Fruit fly (Drosophila melanogaster) whole organism, embryonic: ENCODE results near the gene CG6409.

Experiments used
- Ada2b ChIP-seq: fragments of 200-800 bp; sonication (Bioruptor generic); IDR thresholded peaks from 2 replicates; pipeline ENCODE4 v1.3.6; 2022; ENCODE audit warnings: missing biosample characterization, missing genetic modification characterization
- Adf1 ChIP-seq: fragments of 200-800 bp; sonication (Bioruptor generic); IDR thresholded peaks from 2 replicates; pipeline ENCODE4 v1.3.6; 2022; ENCODE audit warnings: missing biosample characterization, missing genetic modification characterization
- Awh ChIP-seq: fragments of 200-800 bp; sonication (Bioruptor generic); IDR thresholded peaks from 2 replicates; pipeline ENCODE4, ENCODE4 v1.3.6; 2022; ENCODE audit warnings: missing biosample characterization, missing genetic modification characterization
- Bteb2 ChIP-seq: fragments of 200-800 bp; sonication (Bioruptor generic); optimal IDR thresholded peaks from 2 replicates; lab custom pipeline; 2016; ENCODE audit warnings: missing biosample characterization, missing genetic modification characterization
- CG11093 ChIP-seq: fragments of 200-800 bp; sonication (Bioruptor generic); IDR thresholded peaks from 3 replicates; pipeline ENCODE4 v1.3.6; 2022; ENCODE audit warnings: missing biosample characterization, missing genetic modification characterization
- CG13775 ChIP-seq: fragments of 200-800 bp; sonication (Bioruptor generic); optimal IDR thresholded peaks from 3 replicates; lab custom pipeline; 2017; ENCODE audit warnings: missing biosample characterization, mild to moderate bottlenecking, missing genetic modification characterization
- CG14050 ChIP-seq: fragments of 200-800 bp; sonication (Bioruptor generic); IDR thresholded peaks from 3 replicates; pipeline ENCODE4 v1.3.6; 2022; ENCODE audit warnings: missing biosample characterization, missing genetic modification characterization
- CG14667 ChIP-seq: fragments of 200-800 bp; sonication (Bioruptor generic); IDR thresholded peaks from 2 replicates; pipeline ENCODE4 v1.3.6; 2022; ENCODE audit warnings: missing biosample characterization, missing genetic modification characterization
- CG16779 ChIP-seq: fragments of 200-800 bp; sonication (Bioruptor generic); IDR thresholded peaks from 2 replicates; pipeline ENCODE4 v1.3.6; 2022; ENCODE audit warnings: missing biosample characterization, missing genetic modification characterization
- CG16813 ChIP-seq: fragments of 200-800 bp; sonication (Bioruptor generic); IDR thresholded peaks from 3 replicates; pipeline ENCODE4 v1.3.6; 2022; ENCODE audit warnings: missing biosample characterization, missing genetic modification characterization; ENCODE audit not compliant: partially characterized antibody
- CG17612 ChIP-seq: fragments of 200-800 bp; sonication (Bioruptor generic); IDR thresholded peaks from 2 replicates; pipeline ENCODE4 v1.3.6; 2022; ENCODE audit warnings: missing biosample characterization, missing genetic modification characterization
- CG18764 ChIP-seq: fragments of 200-800 bp; sonication (Bioruptor generic); optimal IDR thresholded peaks from 3 replicates; lab custom pipeline; 2016; ENCODE audit warnings: missing biosample characterization, missing genetic modification characterization
- CG31388 ChIP-seq: fragments of 200-800 bp; sonication (Bioruptor generic); optimal IDR thresholded peaks from 2 replicates; lab custom pipeline; 2016; ENCODE audit warnings: missing biosample characterization, missing genetic modification characterization
- CG4282 ChIP-seq: fragments of 200-800 bp; sonication (Bioruptor generic); optimal IDR thresholded peaks from 2 replicates; lab custom pipeline; 2016; ENCODE audit warnings: missing biosample characterization, missing genetic modification characterization
- CG4360 ChIP-seq: fragments of 200-800 bp; sonication (Bioruptor generic); IDR thresholded peaks from 2 replicates; pipeline ENCODE4 v1.3.6; 2022; ENCODE audit warnings: missing biosample characterization, missing genetic modification characterization
- CG6254 ChIP-seq: fragments of 200-800 bp; sonication (Bioruptor generic); optimal IDR thresholded peaks from 3 replicates; lab custom pipeline; 2017; ENCODE audit warnings: mild to moderate bottlenecking, missing biosample characterization, missing genetic modification reagents, missing genetic modification characterization
- CG6654 ChIP-seq: fragments of 200-800 bp; sonication (Bioruptor generic); optimal IDR thresholded peaks from 2 replicates; lab custom pipeline; 2017; ENCODE audit warnings: missing biosample characterization, mild to moderate bottlenecking, missing genetic modification characterization
- CG7928 ChIP-seq: fragments of 200-800 bp; sonication (Bioruptor generic); optimal IDR thresholded peaks from 2 replicates; lab custom pipeline; 2017; ENCODE audit warnings: missing biosample characterization, mild to moderate bottlenecking, missing genetic modification characterization
- CG8281 ChIP-seq: fragments of 200-800 bp; sonication (Bioruptor generic); optimal IDR thresholded peaks from 2 replicates; lab custom pipeline; 2018; ENCODE audit warnings: missing biosample characterization, mild to moderate bottlenecking, missing genetic modification characterization, moderate library complexity
- Camta ChIP-seq: fragments of 200-800 bp; sonication (Bioruptor generic); optimal IDR thresholded peaks from 2 replicates; lab custom pipeline; 2016; ENCODE audit warnings: missing biosample characterization, missing genetic modification characterization
- CrebB ChIP-seq: fragments of 200-800 bp; sonication (Bioruptor generic); optimal IDR thresholded peaks from 3 replicates; lab custom pipeline; 2018; ENCODE audit warnings: missing biosample characterization, mild to moderate bottlenecking, missing genetic modification characterization
- D ChIP-seq, 2 experiments: fragments of 200-800 bp in 1 of 2; fragments of >200 bp in 1 of 2; sonication (Bioruptor generic) in 1 of 2; optimal IDR thresholded peaks; 2 replicates in 1 of 2; 3 replicates in 1 of 2; lab custom pipeline; 2017; ENCODE audit warnings: mild to moderate bottlenecking in 1 of 2, missing biosample characterization in 1 of 2, missing genetic modification characterization in 1 of 2, missing genetic modification reagents in 1 of 2
- D19A ChIP-seq: fragments of 200-800 bp; optimal IDR thresholded peaks from 3 replicates; lab custom pipeline; 2019; ENCODE audit warnings: missing biosample characterization, mild to moderate bottlenecking, missing genetic modification characterization, moderate library complexity
- D19B ChIP-seq: fragments of 200-800 bp; sonication (Bioruptor generic); optimal IDR thresholded peaks from 2 replicates; lab custom pipeline; 2017; ENCODE audit warnings: missing biosample characterization, mild to moderate bottlenecking, missing genetic modification characterization
- Dek ChIP-seq: fragments of 200-800 bp; sonication (Bioruptor generic); optimal IDR thresholded peaks from 3 replicates; lab custom pipeline; 2019; ENCODE audit warnings: missing biosample characterization, mild to moderate bottlenecking, missing genetic modification characterization, moderate library complexity
- HLH3B ChIP-seq: fragments of 200-800 bp; sonication (Bioruptor generic); IDR thresholded peaks from 2 replicates; pipeline ENCODE4 v1.3.6; 2022; ENCODE audit warnings: missing biosample characterization, missing genetic modification characterization
- Mad ChIP-seq: fragments of 200-800 bp; sonication (Bioruptor generic); optimal IDR thresholded peaks from 2 replicates; lab custom pipeline; 2016; ENCODE audit warnings: missing biosample characterization, missing genetic modification characterization
- Meics ChIP-seq: fragments of 200-800 bp; sonication (Bioruptor generic); optimal IDR thresholded peaks from 2 replicates; lab custom pipeline; 2017; ENCODE audit warnings: missing biosample characterization, mild to moderate bottlenecking, missing genetic modification characterization
- NC2β ChIP-seq: fragments of 200-800 bp; sonication (Bioruptor generic); optimal IDR thresholded peaks from 2 replicates; lab custom pipeline; 2016; ENCODE audit warnings: missing biosample characterization, missing genetic modification characterization
- PHDP ChIP-seq: fragments of 200-800 bp; sonication (Bioruptor generic); optimal IDR thresholded peaks from 3 replicates; lab custom pipeline; 2018; ENCODE audit warnings: missing biosample characterization, mild to moderate bottlenecking, missing genetic modification characterization, moderate library complexity
- Pdp1 ChIP-seq, 2 experiments: fragments of 200-800 bp; sonication (Bioruptor generic); optimal IDR thresholded peaks; 3 replicates each; lab custom pipeline; 2016; ENCODE audit warnings: missing biosample characterization in 2 of 2, missing genetic modification characterization in 2 of 2, mild to moderate bottlenecking in 1 of 2, moderate library complexity in 1 of 2
- Rx ChIP-seq: fragments of 200-800 bp; sonication (Bioruptor generic); IDR thresholded peaks from 2 replicates; pipeline ENCODE4 v1.3.6; 2022; ENCODE audit warnings: missing biosample characterization, missing genetic modification characterization
- bsh ChIP-seq, 2 experiments: fragments of 200-800 bp; sonication (Bioruptor generic); optimal IDR thresholded peaks; 2 replicates each; lab custom pipeline; 2017 to 2018; ENCODE audit warnings: mild to moderate bottlenecking in 2 of 2, missing biosample characterization in 2 of 2, missing genetic modification characterization in 2 of 2, moderate library complexity in 1 of 2
- cad ChIP-seq: fragments of >200 bp; optimal IDR thresholded peaks from 2 replicates; lab custom pipeline; 2017; ENCODE audit warnings: missing biosample characterization, missing genetic modification characterization
- chinmo ChIP-seq: fragments of 200-800 bp; sonication (Bioruptor generic); IDR thresholded peaks from 4 replicates; pipeline ENCODE4 v1.3.6; 2022; ENCODE audit warnings: missing biosample characterization, missing genetic modification characterization; ENCODE audit not compliant: partially characterized antibody
- chm ChIP-seq: fragments of 200-800 bp; sonication (Bioruptor generic); IDR thresholded peaks from 2 replicates; pipeline ENCODE4 v1.3.6; 2022; ENCODE audit warnings: missing biosample characterization, missing genetic modification characterization
- dpn ChIP-seq, 2 experiments: fragments of 200-800 bp; sonication (Bioruptor generic); optimal IDR thresholded peaks; 3 replicates each; lab custom pipeline; 2016; ENCODE audit warnings: missing biosample characterization in 2 of 2, missing genetic modification characterization in 2 of 2
- ftz-f1 ChIP-seq: fragments of 200-800 bp; sonication (Bioruptor generic); optimal IDR thresholded peaks from 2 replicates; lab custom pipeline; 2016; ENCODE audit warnings: missing biosample characterization, missing genetic modification characterization
- gcm ChIP-seq: fragments of 200-800 bp; sonication (Bioruptor generic); optimal IDR thresholded peaks from 2 replicates; lab custom pipeline; 2019; ENCODE audit warnings: missing biosample characterization, mild to moderate bottlenecking, missing genetic modification characterization, moderate library complexity
- inv ChIP-seq: fragments of 200-800 bp; sonication (Bioruptor generic); IDR thresholded peaks from 2 replicates; pipeline ENCODE4 v1.3.6; 2022; ENCODE audit warnings: missing biosample characterization, missing genetic modification characterization; ENCODE audit not compliant: partially characterized antibody
- ken ChIP-seq: fragments of 200-800 bp; sonication (Bioruptor generic); IDR thresholded peaks from 3 replicates; pipeline ENCODE4 v1.3.6; 2022; ENCODE audit warnings: missing biosample characterization, missing genetic modification characterization
- lov ChIP-seq, 2 experiments: fragments of 200-800 bp in 1 of 2; fragments of >200 bp in 1 of 2; sonication (Bioruptor generic) in 1 of 2; IDR thresholded peaks in 1 of 2; optimal IDR thresholded peaks in 1 of 2; 2 replicates in 1 of 2; 3 replicates in 1 of 2; pipeline versions ENCODE4 v1.3.6 to Lab custom; 2017 to 2022; ENCODE audit warnings: missing biosample characterization in 1 of 2, missing genetic modification characterization in 1 of 2
- pfk ChIP-seq: fragments of 200-800 bp; sonication (Bioruptor generic); optimal IDR thresholded peaks from 2 replicates; lab custom pipeline; 2018; ENCODE audit warnings: missing biosample characterization, mild to moderate bottlenecking, missing genetic modification characterization, moderate library complexity
- ranshi ChIP-seq: fragments of 200-800 bp; sonication (Bioruptor generic); IDR thresholded peaks from 2 replicates; pipeline ENCODE4 v1.3.6; 2022; ENCODE audit warnings: missing biosample characterization, missing genetic modification characterization
- sens ChIP-seq: fragments of 200-800 bp; sonication (Bioruptor generic); peaks from one replicate; lab custom pipeline; 2016; ENCODE audit warnings: missing biosample characterization, missing genetic modification characterization
- shn ChIP-seq: fragments of 200-800 bp; sonication (Bioruptor generic); optimal IDR thresholded peaks from 3 replicates; lab custom pipeline; 2016; ENCODE audit warnings: missing biosample characterization, missing genetic modification characterization
- tgo ChIP-seq: fragments of 200-800 bp; sonication (Bioruptor generic); IDR thresholded peaks from 3 replicates; pipeline ENCODE4 v1.3.6; 2022; ENCODE audit warnings: missing biosample characterization, missing genetic modification characterization
- toy ChIP-seq: fragments of 200-800 bp; sonication (Bioruptor generic); IDR thresholded peaks from 2 replicates; pipeline ENCODE4 v1.3.6; 2022; ENCODE audit warnings: missing biosample characterization, missing genetic modification characterization
- unpg ChIP-seq: fragments of 200-800 bp; sonication (Bioruptor generic); optimal IDR thresholded peaks from 3 replicates; lab custom pipeline; 2018; ENCODE audit warnings: missing biosample characterization, mild to moderate bottlenecking, missing genetic modification characterization, moderate library complexity
- zf30C ChIP-seq: fragments of 200-800 bp; sonication (Bioruptor generic); optimal IDR thresholded peaks from 3 replicates; lab custom pipeline; 2018; ENCODE audit warnings: missing biosample characterization, mild to moderate bottlenecking, missing genetic modification characterization

The CG6409 gene

DNA sequence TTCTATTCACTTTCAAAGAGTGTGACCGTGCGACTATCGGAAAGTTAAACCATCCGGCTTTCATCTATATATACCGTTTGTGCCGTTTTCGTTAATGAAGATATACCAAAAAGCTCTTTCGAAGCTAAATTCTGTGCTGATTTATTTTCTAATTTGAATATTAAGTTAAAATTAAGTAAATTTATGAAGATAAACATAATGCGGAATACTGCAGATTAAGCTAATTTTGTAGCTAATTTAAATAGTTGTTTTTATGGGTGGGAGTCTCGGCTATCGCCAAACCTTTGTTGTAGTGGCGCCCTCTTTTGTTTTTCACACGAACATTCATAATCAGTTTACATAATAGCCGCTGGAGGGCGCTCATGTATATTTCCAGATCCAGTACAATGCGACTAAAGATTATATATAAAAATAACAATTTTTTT, 16.9 kb upstream of the CG6409 start, which contains the start of gene Aps (continued):
- no peak for TF ChIP-seq CG7928 (GFP tag; lab: Kevin White, UChicago)
- no peak for TF ChIP-seq Awh (GFP tag; lab: Robert Waterston, UW)
- no peak for TF ChIP-seq gcm
- no peak for TF ChIP-seq chinmo (GFP tag; lab: Robert Waterston, UW)
- TF ChIP-seq Adf1 = no peak
- TF ChIP-seq CG14667 = peak; percentile 50
- TF ChIP-seq CG18764 (GFP tag; lab: Kevin White, UChicago) = no peak
- TF ChIP-seq Mad = peak; percentile 17
- no peak for TF ChIP-seq chm (GFP tag; lab: Robert Waterston, UW)
- TF ChIP-seq CG6254 (GFP tag; lab: Kevin White, UChicago) = no peak
- TF ChIP-seq unpg = peak; percentile 31
- TF ChIP-seq CG16813 (GFP tag; lab: Robert Waterston, UW) = no peak
- peak; percentile 45; the same call in 1 of the 2 replicates for TF ChIP-seq HLH3B
- TF ChIP-seq D (optimal IDR thresholded peaks at IDR 0.05; lab: Kevin White, UChicago) = no peak
- TF ChIP-seq D (GFP tag; optimal IDR thresholded peaks at IDR 0.05; lab: Kevin White, UChicago) = peak; percentile 18
- TF ChIP-seq cad (GFP tag; lab: Kevin White, UChicago) = no peak
- no peak for TF ChIP-seq ftz-f1 (GFP tag; lab: Kevin White, UChicago)
- TF ChIP-seq shn (GFP tag; lab: Kevin White, UChicago) = no peak
- no peak for TF ChIP-seq Ada2b (GFP tag; lab: Robert Waterston, UW)
- no peak for TF ChIP-seq CG31388 (GFP tag; lab: Kevin White, UChicago)
- TF ChIP-seq ken = no peak
- no peak for TF ChIP-seq D19A (tag; lab: Kevin White, UChicago)
- no peak for TF ChIP-seq CG8281
- no peak for TF ChIP-seq ranshi
- TF ChIP-seq CG4282 (GFP tag; lab: Kevin White, UChicago) = no peak
- TF ChIP-seq pfk = no peak
- TF ChIP-seq inv (GFP tag; lab: Robert Waterston, UW) = no peak
- TF ChIP-seq Rx (GFP tag; lab: Robert Waterston, UW) = peak; percentile 28; the same call in 1 of the 2 replicates
- peak; percentile 30 for TF ChIP-seq CG13775
- peak; percentile 22; the same call in 1 of the 3 replicates for TF ChIP-seq CG14050 (GFP tag; lab: Robert Waterston, UW)
- no peak for TF ChIP-seq Meics (GFP tag; lab: Kevin White, UChicago)
- TF ChIP-seq PHDP (tag; lab: Kevin White, UChicago) = peak; percentile 42
- peak in 1 of 2 experiments; percentile 67 for TF ChIP-seq dpn (GFP tag; optimal IDR thresholded peaks at IDR 0.05; lab: Kevin White, UChicago)
- TF ChIP-seq D19B (GFP tag; lab: Kevin White, UChicago) = no peak
- peak; percentile 12 for TF ChIP-seq NC2β (GFP tag; lab: Kevin White, UChicago)
- no peak for TF ChIP-seq lov (optimal IDR thresholded peaks at IDR 0.05; lab: Kevin White, UChicago)
- no peak for TF ChIP-seq lov (GFP tag; IDR thresholded peaks at IDR 0.05; lab: Robert Waterston, UW)
- TF ChIP-seq CG4360 (GFP tag; lab: Robert Waterston, UW) = no peak
- no peak for TF ChIP-seq zf30C (GFP tag; lab: Kevin White, UChicago)
- TF ChIP-seq Camta (GFP tag; lab: Kevin White, UChicago) = peak; percentile 24
- no peak for TF ChIP-seq CG6654 (GFP tag; lab: Kevin White, UChicago)
- no peak for TF ChIP-seq Dek (tag; lab: Kevin White, UChicago)
- TF ChIP-seq tgo = peak; percentile 52
- no peak for TF ChIP-seq Bteb2
- no peak for TF ChIP-seq CrebB (tag; lab: Kevin White, UChicago)
- peak; percentile 47 to 65 for TF ChIP-seq Pdp1 (GFP tag; optimal IDR thresholded peaks at IDR 0.05; lab: Kevin White, UChicago)
- TF ChIP-seq sens (GFP tag; lab: Kevin White, UChicago) = peak; percentile 17
- no peak for TF ChIP-seq toy (GFP tag; lab: Robert Waterston, UW)
- TF ChIP-seq CG11093 (GFP tag; lab: Robert Waterston, UW) = no peak
- TF ChIP-seq CG16779 (GFP tag; lab: Robert Waterston, UW) = no peak
- peak in 1 of 2 experiments; percentile 21 for TF ChIP-seq bsh (GFP tag; optimal IDR thresholded peaks at IDR 0.05; lab: Kevin White, UChicago)
- TF ChIP-seq CG17612 (GFP tag; lab: Robert Waterston, UW) = no peak
